Fruit fly (Drosophila melanogaster) whole organism, embryonic: Measurements from ENCODE around the gene Mrm2.

ENCODE experiments used
- Atf6 ChIP-seq: fragments of 200-800 bp; sonication (Bioruptor generic); IDR thresholded peaks from 2 replicates; pipeline ENCODE4 v1.3.6; 2022; ENCODE audit warnings: missing biosample characterization, missing genetic modification characterization
- Bdp1 ChIP-seq: fragments of 200-800 bp; sonication (Bioruptor generic); optimal IDR thresholded peaks from 3 replicates; lab custom pipeline; 2016; ENCODE audit warnings: missing biosample characterization, missing genetic modification characterization
- CG10543 ChIP-seq: fragments of 200-800 bp; sonication (Bioruptor generic); optimal IDR thresholded peaks from 3 replicates; lab custom pipeline; 2017; ENCODE audit warnings: missing biosample characterization, mild to moderate bottlenecking, missing genetic modification characterization, moderate library complexity
- CG12769 ChIP-seq: fragments of 200-800 bp; sonication (Bioruptor generic); optimal IDR thresholded peaks from 2 replicates; lab custom pipeline; 2019; ENCODE audit warnings: missing biosample characterization, mild to moderate bottlenecking, missing genetic modification characterization, moderate library complexity
- CG13424 ChIP-seq: fragments of 200-800 bp; sonication (Bioruptor generic); optimal IDR thresholded peaks from 2 replicates; lab custom pipeline; 2019; ENCODE audit warnings: missing biosample characterization, mild to moderate bottlenecking, missing genetic modification characterization, moderate library complexity
- CG15269 ChIP-seq: fragments of 200-800 bp; sonication (Bioruptor generic); optimal IDR thresholded peaks from 2 replicates; lab custom pipeline; 2018; ENCODE audit warnings: missing biosample characterization, mild to moderate bottlenecking, missing genetic modification characterization, moderate library complexity
- CG18599 ChIP-seq: fragments of 200-800 bp; sonication (Bioruptor generic); optimal IDR thresholded peaks from 3 replicates; lab custom pipeline; 2017; ENCODE audit warnings: missing biosample characterization, missing genetic modification characterization, mild to moderate bottlenecking, moderate library complexity, missing genetic modification reagents
- CG2116 ChIP-seq: fragments of 200-800 bp; sonication (Bioruptor generic); optimal IDR thresholded peaks from 3 replicates; lab custom pipeline; 2018; ENCODE audit warnings: missing biosample characterization, mild to moderate bottlenecking, missing genetic modification characterization
- CG2199 ChIP-seq: fragments of 200-800 bp; sonication (Bioruptor generic); IDR thresholded peaks from 3 replicates; pipeline ENCODE4 v1.3.6; 2022; ENCODE audit warnings: missing biosample characterization, missing genetic modification characterization
- CG32532 ChIP-seq: fragments of 200-800 bp; sonication (Bioruptor generic); IDR thresholded peaks from 2 replicates; pipeline ENCODE4 v1.3.6; 2022; ENCODE audit warnings: missing biosample characterization, missing genetic modification characterization
- CG6175 ChIP-seq: fragments of 200-800 bp; sonication (Bioruptor generic); IDR thresholded peaks from 3 replicates; pipeline ENCODE4 v1.3.6; 2022; ENCODE audit warnings: missing biosample characterization, missing genetic modification characterization
- CG8765 ChIP-seq: fragments of 200-800 bp; sonication (Bioruptor generic); IDR thresholded peaks from 2 replicates; pipeline ENCODE4 v1.3.6; 2022; ENCODE audit warnings: missing biosample characterization, missing genetic modification characterization
- D19B ChIP-seq: fragments of 200-800 bp; sonication (Bioruptor generic); optimal IDR thresholded peaks from 2 replicates; lab custom pipeline; 2017; ENCODE audit warnings: missing biosample characterization, mild to moderate bottlenecking, missing genetic modification characterization
- Doc2 ChIP-seq: fragments of 200-800 bp; sonication (Bioruptor generic); IDR thresholded peaks from 2 replicates; pipeline ENCODE4 v1.3.6; 2022; ENCODE audit warnings: missing biosample characterization, missing genetic modification characterization
- Lim3 ChIP-seq: fragments of 200-800 bp; sonication (Bioruptor generic); IDR thresholded peaks from 2 replicates; pipeline ENCODE4 v1.3.6; 2022; ENCODE audit warnings: missing biosample characterization, missing genetic modification characterization
- Med ChIP-seq: fragments of 200-800 bp; sonication (Bioruptor generic); peaks from one replicate; lab custom pipeline; 2016; ENCODE audit warnings: missing biosample characterization, missing genetic modification characterization, mild to moderate bottlenecking, inconsistent platforms, moderate library complexity
- Pdp1 ChIP-seq, 2 experiments: fragments of 200-800 bp; sonication (Bioruptor generic); optimal IDR thresholded peaks; 3 replicates each; lab custom pipeline; 2016; ENCODE audit warnings: missing biosample characterization in 2 of 2, missing genetic modification characterization in 2 of 2, mild to moderate bottlenecking in 1 of 2, moderate library complexity in 1 of 2
- Ravus ChIP-seq: fragments of 200-800 bp; sonication (Bioruptor generic); IDR thresholded peaks from 2 replicates; pipeline ENCODE4 v1.3.6; 2022; ENCODE audit warnings: missing biosample characterization, missing genetic modification characterization
- Scr ChIP-seq: fragments of 200-800 bp; sonication (Bioruptor generic); IDR thresholded peaks from 2 replicates; pipeline ENCODE4 v1.3.6; 2022; ENCODE audit warnings: missing biosample characterization, missing genetic modification characterization; ENCODE audit not compliant: partially characterized antibody
- YL-1 ChIP-seq: fragments of 200-800 bp; sonication (Bioruptor generic); optimal IDR thresholded peaks from 3 replicates; lab custom pipeline; 2017; ENCODE audit warnings: missing biosample characterization, mild to moderate bottlenecking, missing genetic modification characterization
- abd-A ChIP-seq: fragments of 200-800 bp; sonication (Bioruptor generic); optimal IDR thresholded peaks from 3 replicates; lab custom pipeline; 2019; ENCODE audit warnings: missing biosample characterization, mild to moderate bottlenecking, missing genetic modification characterization, moderate library complexity
- chinmo ChIP-seq: fragments of 200-800 bp; sonication (Bioruptor generic); IDR thresholded peaks from 4 replicates; pipeline ENCODE4 v1.3.6; 2022; ENCODE audit warnings: missing biosample characterization, missing genetic modification characterization; ENCODE audit not compliant: partially characterized antibody
- emc ChIP-seq: fragments of 200-800 bp; sonication (Bioruptor generic); optimal IDR thresholded peaks from 2 replicates; lab custom pipeline; 2016; ENCODE audit warnings: missing biosample characterization, missing genetic modification characterization
- ems ChIP-seq: fragments of 200-800 bp; sonication (Bioruptor generic); optimal IDR thresholded peaks from 3 replicates; lab custom pipeline; 2016; ENCODE audit warnings: missing biosample characterization, missing genetic modification characterization
- exex ChIP-seq: fragments of 200-800 bp; sonication (Bioruptor generic); optimal IDR thresholded peaks from 4 replicates; lab custom pipeline; 2018; ENCODE audit warnings: missing biosample characterization, mild to moderate bottlenecking, missing genetic modification characterization, moderate library complexity
- fd64A ChIP-seq: fragments of 200-800 bp; sonication (Bioruptor generic); optimal IDR thresholded peaks from 3 replicates; lab custom pipeline; 2018; ENCODE audit warnings: missing biosample characterization, mild to moderate bottlenecking, missing genetic modification characterization
- grn ChIP-seq: fragments of 200-800 bp; sonication (Bioruptor generic); optimal IDR thresholded peaks from 3 replicates; lab custom pipeline; 2017; ENCODE audit warnings: missing biosample characterization, missing genetic modification characterization
- ham ChIP-seq: fragments of 200-800 bp; sonication (Bioruptor generic); IDR thresholded peaks from 2 replicates; pipeline ENCODE4 v1.3.6; 2022; ENCODE audit warnings: missing biosample characterization, missing genetic modification characterization
- lbe ChIP-seq: fragments of 200-800 bp; sonication (Bioruptor generic); optimal IDR thresholded peaks from 2 replicates; lab custom pipeline; 2016; ENCODE audit warnings: missing biosample characterization, mild to moderate bottlenecking, missing genetic modification characterization
- salm ChIP-seq: fragments of 200-800 bp; sonication (Bioruptor generic); optimal IDR thresholded peaks from 2 replicates; lab custom pipeline; 2018; ENCODE audit warnings: missing biosample characterization, mild to moderate bottlenecking, missing genetic modification characterization
- sd ChIP-seq: fragments of 200-800 bp; sonication (Bioruptor generic); optimal IDR thresholded peaks from 3 replicates; lab custom pipeline; 2018; ENCODE audit warnings: missing biosample characterization, mild to moderate bottlenecking, missing genetic modification characterization, moderate library complexity
- sens ChIP-seq: fragments of 200-800 bp; sonication (Bioruptor generic); peaks from one replicate; lab custom pipeline; 2016; ENCODE audit warnings: missing biosample characterization, missing genetic modification characterization
- sr ChIP-seq: fragments of 200-800 bp; sonication (Bioruptor generic); IDR thresholded peaks from 3 replicates; pipeline ENCODE4 v1.3.6; 2022; ENCODE audit warnings: missing biosample characterization, missing genetic modification characterization
- sug ChIP-seq: fragments of 200-800 bp; optimal IDR thresholded peaks from 2 replicates; lab custom pipeline; 2019; ENCODE audit warnings: missing biosample characterization, mild to moderate bottlenecking, missing genetic modification characterization, moderate library complexity
- tin ChIP-seq: fragments of 200-800 bp; sonication (Bioruptor generic); optimal IDR thresholded peaks from 3 replicates; lab custom pipeline; 2016; ENCODE audit warnings: missing biosample characterization, missing genetic modification characterization
- vvl ChIP-seq: fragments of 200-800 bp; sonication (Bioruptor generic); IDR thresholded peaks from 2 replicates; pipeline ENCODE4 v1.3.6; 2022; ENCODE audit warnings: missing biosample characterization, missing genetic modification characterization

Gene Mrm2

dm6 chr3R:19824480-19824879 is 36.9 kb upstream of the Mrm2 start (continued):
- no peak for TF ChIP-seq ems (GFP tag; lab: Kevin White, UChicago)
- TF ChIP-seq CG8765 (GFP tag; lab: Robert Waterston, UW), result no peak
- TF ChIP-seq CG32532 (GFP tag; lab: Robert Waterston, UW), result no peak

dm6 chr3R:19826355-19826754 is 35.1 kb upstream of the Mrm2 start:
- TF ChIP-seq D19B (GFP tag; lab: Kevin White, UChicago) (no peak), Doc2 (GFP tag; lab: Robert Waterston, UW) (no peak), vvl (peak; percentile 20; the same call in 1 of the 2 replicates), ham (GFP tag; lab: Robert Waterston, UW) (no peak), CG6175 (GFP tag; lab: Robert Waterston, UW) (peak; percentile 58; the same call in 1 of the 3 replicates), sug (tag; lab: Kevin White, UChicago) (peak; percentile 43), salm (tag; lab: Kevin White, UChicago) (no peak), fd64A (GFP tag; lab: Kevin White, UChicago) (no peak), exex (tag; lab: Kevin White, UChicago) (peak; percentile 76), Lim3 (GFP tag; lab: Robert Waterston, UW) (peak; percentile 8; the same call in 1 of the 2 replicates), Ravus (GFP tag; lab: Robert Waterston, UW) (no peak), emc (GFP tag; lab: Kevin White, UChicago) (no peak), grn (GFP tag; lab: Kevin White, UChicago) (peak; percentile 90), CG15269 (peak; percentile 3), CG2199 (GFP tag; lab: Robert Waterston, UW) (no peak), tin (GFP tag; lab: Kevin White, UChicago) (no peak)

DNA sequence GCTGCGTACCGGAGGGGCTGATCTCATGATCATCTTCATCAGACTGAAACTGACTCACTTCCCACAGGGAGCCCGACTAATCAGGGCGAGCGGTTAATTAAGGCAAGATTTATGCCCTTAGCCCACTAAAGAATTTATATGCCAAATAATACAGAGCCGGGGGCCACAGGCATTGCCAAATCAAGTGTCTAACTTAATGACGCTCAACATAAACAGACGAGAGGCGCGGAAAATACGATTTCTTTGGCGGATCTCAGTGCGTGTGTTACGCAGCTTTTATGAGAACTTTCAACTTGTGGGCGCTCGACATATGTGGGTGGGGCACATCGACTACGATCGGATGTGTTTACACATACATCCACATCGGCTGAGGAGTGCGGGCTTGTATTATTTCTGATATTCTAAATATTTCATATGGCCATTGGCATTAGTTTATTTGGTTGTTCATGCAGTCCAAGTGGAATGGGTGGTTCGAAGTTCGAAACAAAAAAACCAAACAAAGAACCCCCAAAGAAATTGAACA is 34.5 kb upstream of the Mrm2 start:
- TF ChIP-seq CG2116 (GFP tag; lab: Kevin White, UChicago) (no peak), sr (GFP tag; lab: Robert Waterston, UW) (peak; percentile 59; the same call in 2 of the 3 replicates), abd-A (tag; lab: Kevin White, UChicago) (peak; percentile 77), sens (GFP tag; lab: Kevin White, UChicago) (peak; percentile 70), chinmo (GFP tag; lab: Robert Waterston, UW) (0 out of 4 replicates have a peak, but pooled peaks have one; percentile 24), Scr (0 out of 2 replicates have a peak, but pooled peaks have one; percentile 10), lbe (GFP tag; lab: Kevin White, UChicago) (no peak), CG12769 (peak; percentile 76), sd (tag; lab: Kevin White, UChicago) (peak; percentile 76), Bdp1 (GFP tag; lab: Kevin White, UChicago) (no peak), Atf6 (GFP tag; lab: Robert Waterston, UW) (no peak), CG13424 (no peak), CG10543 (GFP tag; lab: Kevin White, UChicago) (peak; percentile 10), Med (GFP tag; lab: Kevin White, UChicago) (peak; percentile 62), Pdp1 (GFP tag; optimal IDR thresholded peaks at IDR 0.05; lab: Kevin White, UChicago) (peak in 1 of 2 experiments; percentile 30), CG18599 (peak; percentile 19), YL-1 (GFP tag; lab: Kevin White, UChicago) (no peak)
